Fruit fly (Drosophila melanogaster) S2 (cell line): ENCODE results near the gene CG32983.

Source experiments
- CG8478 ChIP-seq: fragments of >200 bp; optimal IDR thresholded peaks from 2 replicates; lab custom pipeline; 2018
- CTCF ChIP-seq, 2 experiments: fragments of >200 bp; optimal IDR thresholded peaks; 2 replicates each; lab custom pipeline; 2018

CG32983 gene

dm6 chr2L:8884102-8884501, 18.5 kb downstream of the CG32983 start:
- TF ChIP-seq CTCF (optimal IDR thresholded peaks at IDR 0.05; lab: Kevin White, UChicago) (no peak), CG8478 (lab: Kevin White, UChicago) (no peak)

DNA sequence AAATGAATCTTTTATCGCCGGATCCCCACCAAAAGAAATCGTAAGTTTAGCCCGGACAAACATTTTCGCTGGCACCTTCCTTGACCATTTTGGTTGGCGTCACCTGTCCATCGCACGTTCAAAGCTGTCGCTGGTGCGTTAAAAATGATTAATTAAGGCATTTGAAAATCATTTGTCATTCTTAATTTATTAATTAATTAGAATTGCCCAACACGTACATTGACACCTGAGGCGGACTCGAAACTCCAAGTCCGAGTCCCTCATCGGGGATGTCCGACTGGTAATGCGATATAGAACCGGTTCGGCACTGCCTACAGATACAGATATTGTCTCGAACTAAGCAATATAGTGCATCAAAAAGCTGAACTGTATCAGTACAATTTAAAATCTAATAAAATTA, 22.6 kb downstream of the CG32983 start:
- TF ChIP-seq CG8478 (lab: Kevin White, UChicago) (no peak), CTCF (optimal IDR thresholded peaks at IDR 0.05; lab: Kevin White, UChicago) (no peak)

DNA sequence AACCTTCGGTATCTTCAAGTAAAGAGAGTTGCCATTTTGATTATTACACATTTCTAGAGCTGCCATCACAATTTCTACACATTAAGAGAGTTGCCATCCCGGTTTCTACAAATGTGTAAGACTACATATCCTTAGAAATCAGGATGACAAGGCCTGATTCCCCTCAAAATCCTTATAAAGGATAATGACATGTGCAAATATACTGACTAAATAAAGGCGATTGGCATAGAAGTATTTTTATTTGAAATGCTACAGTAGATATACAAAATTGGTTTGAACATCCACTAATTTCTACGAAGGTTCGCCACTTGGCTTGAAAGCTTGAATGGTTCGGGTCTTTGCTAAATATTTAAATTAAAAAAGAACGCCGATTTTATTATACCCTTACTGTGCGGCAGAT, 23.1 kb downstream of the CG32983 start:
- TF ChIP-seq CG8478 (lab: Kevin White, UChicago) (no peak), CTCF (optimal IDR thresholded peaks at IDR 0.05; lab: Kevin White, UChicago) (peak; percentile 61 to 66)

dm6 chr2L:8891140-8891539, 25.5 kb downstream of the CG32983 start, which contains the start of gene CG42713:
Gene CG42713 (plus strand): TSS chr2L:8891440.
- TF ChIP-seq CTCF (optimal IDR thresholded peaks at IDR 0.05; lab: Kevin White, UChicago): no peak
- no peak for TF ChIP-seq CG8478 (lab: Kevin White, UChicago)

DNA sequence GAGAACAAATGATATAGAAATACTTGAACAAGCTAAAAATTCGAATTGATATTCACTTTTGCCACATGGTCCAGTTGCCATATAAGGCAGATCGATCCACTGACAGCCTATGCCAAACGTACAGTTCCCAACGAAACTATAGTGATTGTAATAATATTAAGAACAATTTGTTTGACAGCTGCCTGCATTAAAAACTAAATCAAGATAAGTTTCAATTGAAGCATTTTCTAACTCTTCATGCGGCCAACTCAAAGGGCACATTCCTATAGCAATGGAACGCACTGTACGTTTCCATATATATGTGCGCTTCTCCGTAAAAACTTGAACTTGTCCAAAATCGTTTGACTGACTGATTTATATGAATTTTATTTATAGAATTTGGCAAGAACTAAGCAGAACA, 28.6 kb downstream of the CG32983 start:
- TF ChIP-seq CTCF (optimal IDR thresholded peaks at IDR 0.05; lab: Kevin White, UChicago) (no peak), CG8478 (lab: Kevin White, UChicago) (no peak)

dm6 chr2L:8897954-8898713, 32.5 kb downstream of the CG32983 start:
- no peak for TF ChIP-seq CG8478 (lab: Kevin White, UChicago)
- no peak for TF ChIP-seq CTCF (optimal IDR thresholded peaks at IDR 0.05; lab: Kevin White, UChicago)

- TF ChIP-seq CTCF (optimal IDR thresholded peaks at IDR 0.05; lab: Kevin White, UChicago) (no peak), CG8478 (lab: Kevin White, UChicago) (no peak)
Observed at dm6 chr2L:8898714-8899652, 33.3 kb downstream of the CG32983 start, which contains the start of gene CG34398. Gene CG34398 (plus strand): TSS chr2L:8898786.

DNA sequence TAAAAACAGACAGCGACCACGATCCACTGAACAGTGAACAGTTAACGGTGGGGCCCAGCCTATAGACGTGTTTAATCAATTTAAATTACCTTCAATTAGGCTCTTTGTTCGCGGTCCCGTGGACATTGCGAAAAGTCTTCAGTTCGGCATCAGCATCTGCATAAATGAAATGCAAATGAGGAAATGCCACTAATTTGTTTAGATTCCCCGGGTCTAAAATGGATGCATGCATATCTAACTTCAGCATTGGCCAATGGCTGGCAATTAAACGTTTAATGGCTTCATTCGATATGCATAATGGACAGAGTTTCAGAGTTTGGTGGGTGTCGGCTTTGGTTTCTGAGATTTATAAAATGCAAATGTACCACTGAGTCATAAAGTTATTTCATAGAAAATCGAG, 36.2 kb downstream of the CG32983 start:
- TF ChIP-seq CTCF (optimal IDR thresholded peaks at IDR 0.05; lab: Kevin White, UChicago) (no peak), CG8478 (lab: Kevin White, UChicago) (no peak)

DNA sequence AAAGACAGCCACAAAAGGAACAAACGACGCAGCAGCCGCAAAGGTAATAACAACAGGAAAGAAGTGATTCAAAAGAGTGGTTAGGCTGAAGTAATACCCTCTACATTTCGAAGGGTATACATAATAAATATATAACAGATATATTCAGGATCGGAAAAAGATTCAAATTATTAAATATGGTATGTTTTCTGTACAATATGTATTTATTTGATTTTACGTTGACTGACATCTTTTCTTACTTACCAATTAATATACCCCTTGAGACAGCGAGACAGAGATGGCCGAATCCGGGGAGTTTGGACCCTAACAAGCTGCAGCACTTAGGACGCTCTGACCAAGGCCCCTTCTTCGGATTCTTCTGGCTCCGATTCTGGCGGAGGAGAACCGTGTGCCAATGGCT, 40.6 kb downstream of the CG32983 start:
- TF ChIP-seq CTCF (optimal IDR thresholded peaks at IDR 0.05; lab: Kevin White, UChicago) (no peak), CG8478 (lab: Kevin White, UChicago) (no peak)

dm6 chr2L:8915709-8916108, 50.1 kb downstream of the CG32983 start:
- no peak for TF ChIP-seq CTCF (optimal IDR thresholded peaks at IDR 0.05; lab: Kevin White, UChicago)
- TF ChIP-seq CG8478 (lab: Kevin White, UChicago): no peak
